Worm (Caenorhabditis elegans) whole organism, midembryonic: ENCODE measurements around the gene C27H6.8.

Experiments used
- cog-1 ChIP-seq: sonication (generic microtip); optimal IDR thresholded peaks from 2 replicates; lab custom pipeline; 2016; ENCODE audit warnings: missing genetic modification characterization, missing compliant biosample characterization
- flt-1 ChIP-seq: fragments of 200-800 bp; sonication (Bioruptor generic); IDR thresholded peaks from 2 replicates; pipeline ENCODE4 v1.3.6; 2022; ENCODE audit warnings: missing genetic modification characterization, missing compliant biosample characterization
- klf-2 ChIP-seq: fragments of 200-800 bp; sonication (Bioruptor generic); conservative IDR thresholded peaks from 2 replicates; pipeline ENCODE4 v1.3.6; 2022; ENCODE audit warnings: missing genetic modification reagents, missing genetic modification characterization, missing compliant biosample characterization
- med-1 ChIP-seq: sonication (generic microtip); optimal IDR thresholded peaks from 2 replicates; lab custom pipeline; 2017; ENCODE audit warnings: missing genetic modification characterization, mild to moderate bottlenecking, missing compliant biosample characterization, antibody characterized with exemption, missing genetic modification reagents; ENCODE audit not compliant: insufficient read depth
- ref-1 ChIP-seq: fragments of 200-800 bp; sonication (Bioruptor generic); conservative IDR thresholded peaks from 2 replicates; pipeline ENCODE4 v1.3.6; 2022; ENCODE audit warnings: missing genetic modification reagents, missing genetic modification characterization, missing compliant biosample characterization
- tab-1 ChIP-seq: fragments of 200-800 bp; sonication (Bioruptor generic); IDR thresholded peaks from 2 replicates; pipeline ENCODE4 v1.3.6; 2022; ENCODE audit warnings: missing genetic modification characterization, missing compliant biosample characterization
- ztf-23 ChIP-seq: fragments of 200-800 bp; sonication (Bioruptor generic); IDR thresholded peaks from 2 replicates; pipeline ENCODE4 v1.3.6; 2022; ENCODE audit warnings: missing genetic modification reagents, missing genetic modification characterization, missing compliant biosample characterization
- ztf-29 ChIP-seq: fragments of 200-800 bp; sonication (Bioruptor generic); IDR thresholded peaks from 2 replicates; pipeline ENCODE4 v1.3.6; 2022; ENCODE audit warnings: missing genetic modification reagents, missing genetic modification characterization, missing compliant biosample characterization

ce11 chrV:9943039-9943438 is 44.5 kb downstream of the C27H6.8 start, which contains the start of gene fipr-12:
- TF ChIP-seq flt-1 (GFP tag; lab: Robert Waterston, UW) (no peak), ztf-23 (GFP tag; lab: Robert Waterston, UW) (no peak), cog-1 (tag; lab: Kevin White, UChicago) (no peak), ref-1 (GFP tag; lab: Robert Waterston, UW) (no peak), tab-1 (GFP tag; lab: Robert Waterston, UW) (no peak), med-1 (no peak), ztf-29 (GFP tag; lab: Robert Waterston, UW) (no peak), klf-2 (GFP tag; lab: Robert Waterston, UW) (no peak)
